Fruit fly (Drosophila melanogaster) whole organism, embryonic: ENCODE measurements around the gene fiz.

ENCODE experiments used
- Asciz ChIP-seq: fragments of 200-800 bp; sonication (Bioruptor generic); optimal IDR thresholded peaks from 2 replicates; lab custom pipeline; 2017; ENCODE audit warnings: missing biosample characterization, mild to moderate bottlenecking, missing genetic modification characterization, missing genetic modification reagents
- CG10147 ChIP-seq: fragments of 200-800 bp; sonication (Bioruptor generic); optimal IDR thresholded peaks from 2 replicates; lab custom pipeline; 2019; ENCODE audit warnings: missing biosample characterization, mild to moderate bottlenecking, missing genetic modification characterization, moderate library complexity
- CG10366 ChIP-seq: fragments of 200-800 bp; sonication (Bioruptor generic); IDR thresholded peaks from 2 replicates; pipeline ENCODE4 v1.3.6; 2022; ENCODE audit warnings: missing biosample characterization, missing genetic modification characterization
- CG10462 ChIP-seq: fragments of 200-800 bp; sonication (Bioruptor generic); optimal IDR thresholded peaks from 2 replicates; lab custom pipeline; 2016; ENCODE audit warnings: missing biosample characterization, missing genetic modification characterization
- CG12219 ChIP-seq: fragments of 200-800 bp; sonication (Bioruptor generic); optimal IDR thresholded peaks from 3 replicates; lab custom pipeline; 2018; ENCODE audit warnings: missing biosample characterization, mild to moderate bottlenecking, missing genetic modification characterization
- CG12942 ChIP-seq: fragments of 200-800 bp; sonication (Bioruptor generic); optimal IDR thresholded peaks from 3 replicates; lab custom pipeline; 2016; ENCODE audit warnings: missing biosample characterization, missing genetic modification characterization
- CG13424 ChIP-seq: fragments of 200-800 bp; sonication (Bioruptor generic); optimal IDR thresholded peaks from 2 replicates; lab custom pipeline; 2019; ENCODE audit warnings: missing biosample characterization, mild to moderate bottlenecking, missing genetic modification characterization, moderate library complexity
- CG14860 ChIP-seq: fragments of 200-800 bp; sonication (Bioruptor generic); IDR thresholded peaks from 3 replicates; pipeline ENCODE4 v1.3.6; 2022; ENCODE audit warnings: missing biosample characterization, missing genetic modification characterization; ENCODE audit not compliant: partially characterized antibody
- CG1529 ChIP-seq: fragments of 200-800 bp; sonication (Bioruptor generic); optimal IDR thresholded peaks from 3 replicates; lab custom pipeline; 2018; ENCODE audit warnings: missing biosample characterization, missing genetic modification characterization
- CG2129 ChIP-seq: fragments of 200-800 bp; sonication (Bioruptor generic); IDR thresholded peaks from 2 replicates; pipeline ENCODE4 v1.3.6; 2022; ENCODE audit warnings: missing biosample characterization, missing genetic modification characterization; ENCODE audit not compliant: partially characterized antibody
- CG2875 ChIP-seq: fragments of 200-800 bp; sonication (Bioruptor generic); optimal IDR thresholded peaks from 2 replicates; lab custom pipeline; 2017; ENCODE audit warnings: missing biosample characterization, mild to moderate bottlenecking, missing genetic modification characterization, missing genetic modification reagents
- CG30431 ChIP-seq: fragments of 200-800 bp; sonication (Bioruptor generic); optimal IDR thresholded peaks from 2 replicates; lab custom pipeline; 2017; ENCODE audit warnings: missing biosample characterization, missing genetic modification characterization
- CG3407 ChIP-seq: fragments of 200-800 bp; sonication (Bioruptor generic); optimal IDR thresholded peaks from 2 replicates; lab custom pipeline; 2018; ENCODE audit warnings: missing biosample characterization, mild to moderate bottlenecking, missing genetic modification characterization
- CG3726 ChIP-seq: fragments of 200-800 bp; sonication (Bioruptor generic); IDR thresholded peaks from 3 replicates; pipeline ENCODE4, ENCODE4 v1.3.6; 2022; ENCODE audit warnings: missing biosample characterization, missing genetic modification characterization
- CG4404 ChIP-seq: fragments of 200-800 bp; sonication (Bioruptor generic); IDR thresholded peaks from 2 replicates; pipeline ENCODE4 v1.3.6; 2022; ENCODE audit warnings: missing biosample characterization, missing genetic modification characterization
- CG4424 ChIP-seq: fragments of 200-800 bp; sonication (Bioruptor generic); optimal IDR thresholded peaks from 3 replicates; lab custom pipeline; 2016; ENCODE audit warnings: missing biosample characterization, missing genetic modification characterization
- CG6254 ChIP-seq: fragments of 200-800 bp; sonication (Bioruptor generic); optimal IDR thresholded peaks from 3 replicates; lab custom pipeline; 2017; ENCODE audit warnings: mild to moderate bottlenecking, missing biosample characterization, missing genetic modification reagents, missing genetic modification characterization
- CG6272 ChIP-seq: fragments of 200-800 bp; sonication (Bioruptor generic); IDR thresholded peaks from 2 replicates; pipeline ENCODE4 v1.3.6; 2022; ENCODE audit warnings: missing biosample characterization, missing genetic modification characterization
- CG6689 ChIP-seq: fragments of 200-800 bp; sonication (Bioruptor generic); IDR thresholded peaks from 2 replicates; pipeline ENCODE4 v1.3.6; 2022; ENCODE audit warnings: missing biosample characterization, missing genetic modification characterization
- CG7271 ChIP-seq: fragments of 200-800 bp; sonication (Bioruptor generic); optimal IDR thresholded peaks from 2 replicates; lab custom pipeline; 2018; ENCODE audit warnings: missing biosample characterization, mild to moderate bottlenecking, missing genetic modification characterization, moderate library complexity
- CG8478 ChIP-seq: fragments of >200 bp; optimal IDR thresholded peaks from 2 replicates; lab custom pipeline; 2018
- E2f1 ChIP-seq: fragments of 200-800 bp; sonication (Bioruptor generic); IDR thresholded peaks from 2 replicates; pipeline ENCODE4 v1.3.6; 2022; ENCODE audit warnings: missing biosample characterization, missing genetic modification characterization
- MESR4 ChIP-seq: fragments of 200-800 bp; sonication (Bioruptor generic); optimal IDR thresholded peaks from 2 replicates; lab custom pipeline; 2018; ENCODE audit warnings: missing biosample characterization, mild to moderate bottlenecking, missing genetic modification characterization, moderate library complexity
- Mad ChIP-seq: fragments of 200-800 bp; sonication (Bioruptor generic); optimal IDR thresholded peaks from 2 replicates; lab custom pipeline; 2016; ENCODE audit warnings: missing biosample characterization, missing genetic modification characterization
- Meics ChIP-seq: fragments of 200-800 bp; sonication (Bioruptor generic); optimal IDR thresholded peaks from 2 replicates; lab custom pipeline; 2017; ENCODE audit warnings: missing biosample characterization, mild to moderate bottlenecking, missing genetic modification characterization
- NC2β ChIP-seq: fragments of 200-800 bp; sonication (Bioruptor generic); optimal IDR thresholded peaks from 2 replicates; lab custom pipeline; 2016; ENCODE audit warnings: missing biosample characterization, missing genetic modification characterization
- Oaz ChIP-seq: fragments of 200-800 bp; sonication (Bioruptor generic); IDR thresholded peaks from 2 replicates; pipeline ENCODE4 v1.3.6; 2022; ENCODE audit warnings: missing biosample characterization, missing genetic modification characterization
- Poxn ChIP-seq: fragments of 200-800 bp; sonication (Bioruptor generic); IDR thresholded peaks from 2 replicates; pipeline ENCODE4 v1.3.6; 2022; ENCODE audit warnings: missing biosample characterization, missing genetic modification characterization
- Trl ChIP-seq, 3 experiments: fragments of >200 bp in 2 of 3; fragments of 200-800 bp in 1 of 3; sonication (Bioruptor generic) in 1 of 3; optimal IDR thresholded peaks; 2 replicates in 1 of 3; 3 replicates in 2 of 3; lab custom pipeline; 2016 to 2017; ENCODE audit warnings: missing biosample characterization in 1 of 3, missing genetic modification characterization in 1 of 3
- Vsx1 ChIP-seq: fragments of 200-800 bp; sonication (Bioruptor generic); optimal IDR thresholded peaks from 2 replicates; lab custom pipeline; 2017; ENCODE audit warnings: missing biosample characterization, mild to moderate bottlenecking, missing genetic modification characterization, missing genetic modification reagents
- Xbp1 ChIP-seq: fragments of 200-800 bp; sonication (Bioruptor generic); optimal IDR thresholded peaks from 3 replicates; lab custom pipeline; 2016; ENCODE audit warnings: missing biosample characterization, mild to moderate bottlenecking, missing genetic modification characterization
- chif ChIP-seq, 2 experiments: fragments of 200-800 bp; sonication (Bioruptor generic); optimal IDR thresholded peaks; 3 replicates each; lab custom pipeline; 2016; ENCODE audit warnings: missing biosample characterization in 2 of 2, missing genetic modification characterization in 2 of 2
- chm ChIP-seq: fragments of 200-800 bp; sonication (Bioruptor generic); IDR thresholded peaks from 2 replicates; pipeline ENCODE4 v1.3.6; 2022; ENCODE audit warnings: missing biosample characterization, missing genetic modification characterization
- ci ChIP-seq: fragments of 200-800 bp; sonication (Bioruptor generic); IDR thresholded peaks from 3 replicates; pipeline ENCODE4 v1.3.6; 2022; ENCODE audit warnings: missing biosample characterization, missing genetic modification characterization
- dimm ChIP-seq: fragments of 200-800 bp; sonication (Bioruptor generic); IDR thresholded peaks from 2 replicates; pipeline ENCODE4 v1.3.6; 2022; ENCODE audit warnings: missing biosample characterization, missing genetic modification characterization
- dysf ChIP-seq: fragments of 200-800 bp; sonication (Bioruptor generic); IDR thresholded peaks from 3 replicates; pipeline ENCODE4 v1.3.6; 2022; ENCODE audit warnings: missing biosample characterization, missing genetic modification characterization
- ems ChIP-seq: fragments of 200-800 bp; sonication (Bioruptor generic); optimal IDR thresholded peaks from 3 replicates; lab custom pipeline; 2016; ENCODE audit warnings: missing biosample characterization, missing genetic modification characterization
- eyg ChIP-seq: fragments of 200-800 bp; sonication (Bioruptor generic); optimal IDR thresholded peaks from 3 replicates; lab custom pipeline; 2016; ENCODE audit warnings: missing biosample characterization, missing genetic modification characterization
- hbn ChIP-seq: fragments of 200-800 bp; sonication (Bioruptor generic); IDR thresholded peaks from 2 replicates; pipeline ENCODE4 v1.3.6; 2022; ENCODE audit warnings: missing biosample characterization, missing genetic modification characterization; ENCODE audit not compliant: partially characterized antibody
- jing ChIP-seq: fragments of 200-800 bp; sonication (Bioruptor generic); optimal IDR thresholded peaks from 2 replicates; lab custom pipeline; 2018; ENCODE audit warnings: missing biosample characterization, mild to moderate bottlenecking, missing genetic modification characterization
- lab ChIP-seq: fragments of 200-800 bp; sonication (Bioruptor generic); optimal IDR thresholded peaks from 3 replicates; lab custom pipeline; 2017; ENCODE audit warnings: missing biosample characterization, missing genetic modification characterization, mild to moderate bottlenecking, moderate library complexity, missing genetic modification reagents
- lilli ChIP-seq: fragments of 200-800 bp; sonication (Bioruptor generic); optimal IDR thresholded peaks from 3 replicates; lab custom pipeline; 2016; ENCODE audit warnings: missing biosample characterization, missing genetic modification characterization
- luna ChIP-seq: fragments of 200-800 bp; sonication (Bioruptor generic); optimal IDR thresholded peaks from 2 replicates; lab custom pipeline; 2016; ENCODE audit warnings: missing biosample characterization, missing genetic modification characterization
- org-1 ChIP-seq: fragments of 200-800 bp; sonication (Bioruptor generic); optimal IDR thresholded peaks from 2 replicates; lab custom pipeline; 2017; ENCODE audit warnings: missing biosample characterization, missing genetic modification characterization
- peb ChIP-seq: fragments of 200-800 bp; sonication (Bioruptor generic); IDR thresholded peaks from 2 replicates; pipeline ENCODE4 v1.3.6; 2022; ENCODE audit warnings: missing biosample characterization, missing genetic modification characterization
- seq ChIP-seq: fragments of 200-800 bp; sonication (Bioruptor generic); IDR thresholded peaks from 2 replicates; pipeline ENCODE4 v1.3.6; 2022; ENCODE audit warnings: missing biosample characterization, missing genetic modification characterization
- tin ChIP-seq: fragments of 200-800 bp; sonication (Bioruptor generic); optimal IDR thresholded peaks from 3 replicates; lab custom pipeline; 2016; ENCODE audit warnings: missing biosample characterization, missing genetic modification characterization
- ttk ChIP-seq: fragments of 200-800 bp; sonication (Bioruptor generic); IDR thresholded peaks from 2 replicates; pipeline ENCODE4 v2.1.2; 2022; ENCODE audit warnings: missing biosample characterization, missing genetic modification characterization
- zfh1 ChIP-seq: fragments of 200-800 bp; sonication (Bioruptor generic); IDR thresholded peaks from 3 replicates; pipeline ENCODE4 v1.3.6; 2022; ENCODE audit warnings: missing biosample characterization, missing genetic modification characterization

fiz gene

dm6 chrX:14952097-14952844 is 42.8 kb upstream of the fiz start (continued):
- no peak for TF ChIP-seq luna
- TF ChIP-seq CG3407 (GFP tag; lab: Kevin White, UChicago): peak; percentile 38
- TF ChIP-seq Xbp1 (GFP tag; lab: Kevin White, UChicago): peak; percentile 35
- TF ChIP-seq CG4424 (GFP tag; lab: Kevin White, UChicago): peak; percentile 43
- peak; percentile 33; the same call in 1 of the 2 replicates for TF ChIP-seq E2f1
- TF ChIP-seq CG2875 (GFP tag; lab: Kevin White, UChicago): peak; percentile 66
- TF ChIP-seq dimm (GFP tag; lab: Robert Waterston, UW): no peak
- TF ChIP-seq CG12942 (GFP tag; lab: Kevin White, UChicago): peak; percentile 17
- peak; percentile 67; the same call in 2 of the 3 replicates for TF ChIP-seq zfh1
- TF ChIP-seq MESR4: no peak
- no peak for TF ChIP-seq CG10462 (GFP tag; lab: Kevin White, UChicago)
- peak; percentile 24 for TF ChIP-seq org-1 (GFP tag; lab: Kevin White, UChicago)
- TF ChIP-seq Oaz: no peak
- peak; percentile 43 for TF ChIP-seq CG10366 (GFP tag; lab: Robert Waterston, UW)
- peak; percentile 38; the same call in 2 of the 3 replicates for TF ChIP-seq dysf (GFP tag; lab: Robert Waterston, UW)
- peak; percentile 23; the same call in 1 of the 3 replicates for TF ChIP-seq CG3726
- TF ChIP-seq Vsx1 (GFP tag; lab: Kevin White, UChicago): peak; percentile 21
- peak; percentile 83 for TF ChIP-seq ci (GFP tag; lab: Robert Waterston, UW)
- peak; percentile 49 for TF ChIP-seq Asciz (GFP tag; lab: Kevin White, UChicago)
- peak; percentile 2 for TF ChIP-seq Mad (GFP tag; lab: Kevin White, UChicago)
- TF ChIP-seq CG14860 (GFP tag; lab: Robert Waterston, UW): no peak
- TF ChIP-seq Trl (optimal IDR thresholded peaks at IDR 0.05; lab: Kevin White, UChicago): peak in 1 of 2 experiments; percentile 40
- TF ChIP-seq Trl (GFP tag; optimal IDR thresholded peaks at IDR 0.05; lab: Kevin White, UChicago): peak; percentile 44
- peak; percentile 18 for TF ChIP-seq Meics (GFP tag; lab: Kevin White, UChicago)
- TF ChIP-seq CG6254 (GFP tag; lab: Kevin White, UChicago): peak; percentile 27
- TF ChIP-seq CG10147 (GFP tag; lab: Kevin White, UChicago): no peak
- TF ChIP-seq CG7271 (tag; lab: Kevin White, UChicago): no peak
- TF ChIP-seq chif (GFP tag; optimal IDR thresholded peaks at IDR 0.05; lab: Kevin White, UChicago): peak in 1 of 2 experiments; percentile 53
- TF ChIP-seq hbn (GFP tag; lab: Robert Waterston, UW): no peak
- peak; percentile 31 for TF ChIP-seq CG30431
- TF ChIP-seq CG6689: peak; percentile 37
- no peak for TF ChIP-seq eyg (GFP tag; lab: Kevin White, UChicago)
- 0 out of 2 replicates have a peak, but pooled peaks have one; percentile 33 for TF ChIP-seq CG6272 (GFP tag; lab: Robert Waterston, UW)
- 0 out of 2 replicates have a peak, but pooled peaks have one; percentile 50 for TF ChIP-seq ttk (GFP tag; lab: Robert Waterston, UW)
- peak; percentile 52 for TF ChIP-seq CG1529
- TF ChIP-seq Poxn (GFP tag; lab: Robert Waterston, UW): no peak
- TF ChIP-seq CG12219 (GFP tag; lab: Kevin White, UChicago): peak; percentile 12
- no peak for TF ChIP-seq CG8478 (lab: Kevin White, UChicago)
- TF ChIP-seq CG2129 (GFP tag; lab: Robert Waterston, UW): no peak
- TF ChIP-seq ems (GFP tag; lab: Kevin White, UChicago): no peak
- peak; percentile 6 for TF ChIP-seq lilli
- peak; percentile 25 for TF ChIP-seq jing (GFP tag; lab: Kevin White, UChicago)
- no peak for TF ChIP-seq CG4404 (GFP tag; lab: Robert Waterston, UW)
- no peak; the same call in 1 of the 2 replicates for TF ChIP-seq peb
- TF ChIP-seq tin (GFP tag; lab: Kevin White, UChicago): peak; percentile 36
- peak; percentile 12 for TF ChIP-seq NC2β
- peak; percentile 61; the same call in 1 of the 2 replicates for TF ChIP-seq chm
- peak; percentile 60 for TF ChIP-seq CG13424 (tag; lab: Kevin White, UChicago)
- no peak for TF ChIP-seq seq (GFP tag; lab: Robert Waterston, UW)
- no peak for TF ChIP-seq lab (GFP tag; lab: Kevin White, UChicago)
